Worm (Caenorhabditis elegans) whole organism, mixed stage, embryonic: ENCODE data around the gene aldo-2.
A peak's percentile ranks its signal among the peaks of the same experiment; 100 is the strongest.

ENCODE experiments used
- blmp-1 ChIP-seq: fragments of 150-350 bp; optimal IDR thresholded peaks from 2 replicates; lab custom pipeline; 2014; ENCODE audit warnings: missing biosample characterization, missing genetic modification characterization
- ces-1 ChIP-seq: fragments of 150-350 bp; optimal IDR thresholded peaks from 2 replicates; lab custom pipeline; 2014; ENCODE audit warnings: missing biosample characterization, missing genetic modification reagents, missing genetic modification characterization
- cnd-1 ChIP-seq: fragments of 200-800 bp; sonication (Bioruptor generic); optimal IDR thresholded peaks from 2 replicates; lab custom pipeline; 2018; ENCODE audit warnings: mild to moderate bottlenecking, missing genetic modification characterization, missing compliant biosample characterization
- flh-1 ChIP-seq: fragments of 200-800 bp; sonication (Bioruptor generic); optimal IDR thresholded peaks from 2 replicates; lab custom pipeline; 2018; ENCODE audit warnings: mild to moderate bottlenecking, missing genetic modification characterization, moderate library complexity, missing compliant biosample characterization
- ham-2 ChIP-seq: fragments of 200-800 bp; sonication (Bioruptor generic); optimal IDR thresholded peaks from 2 replicates; lab custom pipeline; 2018; ENCODE audit warnings: mild to moderate bottlenecking, missing genetic modification characterization, missing compliant biosample characterization
- hlh-1 ChIP-seq: fragments of 150-350 bp; optimal IDR thresholded peaks from 2 replicates; lab custom pipeline; 2014; ENCODE audit warnings: missing biosample characterization, missing genetic modification reagents, missing genetic modification characterization
- lin-13 ChIP-seq: fragments of 150-350 bp; optimal IDR thresholded peaks from 2 replicates; lab custom pipeline; 2014; ENCODE audit warnings: missing biosample characterization, missing genetic modification characterization
- mls-2 ChIP-seq: sonication (generic microtip); optimal IDR thresholded peaks from 2 replicates; lab custom pipeline; 2016; ENCODE audit warnings: mild to moderate bottlenecking, missing genetic modification characterization, moderate library complexity, missing compliant biosample characterization
- nhr-12 ChIP-seq: fragments of 150-350 bp; optimal IDR thresholded peaks from 2 replicates; lab custom pipeline; 2014; ENCODE audit warnings: missing biosample characterization, missing genetic modification characterization
- sem-2 ChIP-seq: fragments of 200-800 bp; sonication (Bioruptor generic); optimal IDR thresholded peaks from 2 replicates; lab custom pipeline; 2018; ENCODE audit warnings: mild to moderate bottlenecking, missing genetic modification characterization, missing compliant biosample characterization
- sptf-1 ChIP-seq: sonication (generic microtip); optimal IDR thresholded peaks from 2 replicates; lab custom pipeline; 2017; ENCODE audit warnings: mild to moderate bottlenecking, missing genetic modification characterization, moderate library complexity, missing compliant biosample characterization
- tbx-8 ChIP-seq: fragments of 200-800 bp; sonication (Bioruptor generic); optimal IDR thresholded peaks from 2 replicates; lab custom pipeline; 2018; ENCODE audit warnings: mild to moderate bottlenecking, missing genetic modification characterization, moderate library complexity, missing compliant biosample characterization
- unc-39 ChIP-seq: fragments of 150-350 bp; optimal IDR thresholded peaks from 2 replicates; lab custom pipeline; 2014; ENCODE audit warnings: missing biosample characterization, missing genetic modification characterization
- zip-8 ChIP-seq: fragments of 150-350 bp; optimal IDR thresholded peaks from 2 replicates; lab custom pipeline; 2014; ENCODE audit warnings: missing biosample characterization, missing genetic modification characterization

aldo-2 gene

ce11 chrIII:5828065-5828464 is 48.4 kb downstream of the aldo-2 start:
- TF ChIP-seq sptf-1 (tag; lab: Kevin White, UChicago) (no peak), ham-2 (GFP tag; lab: Kevin White, UChicago) (no peak), unc-39 (no peak), cnd-1 (tag; lab: Kevin White, UChicago) (no peak), zip-8 (no peak), hlh-1 (tag; lab: Kevin White, UChicago) (no peak), tbx-8 (GFP tag; lab: Kevin White, UChicago) (no peak), blmp-1 (no peak), mls-2 (tag; lab: Kevin White, UChicago) (no peak), lin-13 (tag; lab: Kevin White, UChicago) (no peak), flh-1 (GFP tag; lab: Kevin White, UChicago) (no peak), sem-2 (GFP tag; lab: Kevin White, UChicago) (no peak)
- TF ChIP-seq, all 35 proteins: peak for 0

DNA sequence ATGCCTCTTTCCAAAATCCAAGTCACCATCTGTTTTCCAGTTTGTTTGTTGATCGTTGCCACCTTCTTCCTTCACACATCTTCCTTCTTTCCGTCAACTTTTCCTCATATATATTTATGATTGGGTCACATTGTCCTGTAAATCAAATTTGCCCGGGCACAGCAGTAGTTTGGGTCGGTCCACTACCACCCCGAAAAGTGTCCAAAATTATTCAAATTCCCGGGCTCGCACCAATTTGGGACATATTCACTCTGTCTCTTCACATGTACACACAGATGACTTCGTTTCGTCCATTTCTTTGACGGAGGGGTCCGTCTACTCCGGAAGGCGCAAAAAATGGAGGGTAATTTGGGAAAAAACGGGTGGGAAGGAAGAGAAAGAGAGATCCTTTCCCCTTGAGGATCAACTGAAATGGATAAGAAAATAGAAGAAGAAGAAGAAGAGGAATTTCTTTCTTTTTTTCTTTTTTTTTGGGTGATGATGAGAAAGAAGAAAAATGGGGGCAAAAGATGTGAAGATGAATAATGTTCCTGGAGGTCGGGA is 49.5 kb downstream of the aldo-2 start:
- peak; percentile 88 for TF ChIP-seq ces-1 (GFP tag; lab: Kevin White, UChicago)
- TF ChIP-seq nhr-12: no peak
